Worm (Caenorhabditis elegans) whole organism, early embryonic: ENCODE results near the gene faah-4.

Source experiments
- B0310.2 ChIP-seq: sonication (generic microtip); optimal IDR thresholded peaks from 2 replicates; lab custom pipeline; 2016; ENCODE audit warnings: mild to moderate bottlenecking, missing genetic modification characterization, missing compliant biosample characterization
- ama-1 ChIP-seq: fragments of 150-350 bp; optimal IDR thresholded peaks from 2 replicates; lab custom pipeline; 2014
- ceh-13 ChIP-seq: fragments of 200-800 bp; sonication (Bioruptor generic); optimal IDR thresholded peaks from 2 replicates; lab custom pipeline; 2018; ENCODE audit warnings: mild to moderate bottlenecking, missing genetic modification characterization, missing compliant biosample characterization
- flt-1 ChIP-seq: fragments of 200-800 bp; sonication (Bioruptor generic); IDR thresholded peaks from 2 replicates; pipeline ENCODE4 v1.3.6; 2022; ENCODE audit warnings: missing genetic modification characterization, missing compliant biosample characterization
- hmg-4 ChIP-seq: fragments of 200-800 bp; sonication (Bioruptor generic); optimal IDR thresholded peaks from 2 replicates; lab custom pipeline; 2018; ENCODE audit warnings: mild to moderate bottlenecking, missing genetic modification characterization, missing compliant biosample characterization
- hnd-1 ChIP-seq: sonication (generic microtip); optimal IDR thresholded peaks from 2 replicates; lab custom pipeline; 2016; ENCODE audit warnings: missing genetic modification characterization, missing compliant biosample characterization
- scrt-1 ChIP-seq: fragments of 200-800 bp; sonication (Bioruptor generic); IDR thresholded peaks from 2 replicates; pipeline ENCODE4 v1.3.6; 2022; ENCODE audit warnings: missing genetic modification characterization, missing compliant biosample characterization
- sea-1 ChIP-seq: fragments of 200-800 bp; sonication (Bioruptor generic); conservative IDR thresholded peaks from 2 replicates; pipeline ENCODE4 v1.3.6; 2022; ENCODE audit warnings: missing genetic modification characterization, missing compliant biosample characterization
- tbx-11 ChIP-seq: fragments of 200-800 bp; sonication (Bioruptor generic); IDR thresholded peaks from 2 replicates; pipeline ENCODE4 v1.3.6; 2022; ENCODE audit warnings: missing genetic modification characterization, missing compliant biosample characterization
- tbx-37 ChIP-seq: fragments of 200-800 bp; sonication (Bioruptor generic); conservative IDR thresholded peaks from 2 replicates; pipeline ENCODE4 v1.3.6; 2022; ENCODE audit warnings: missing genetic modification reagents, missing genetic modification characterization, missing compliant biosample characterization
- tra-4 ChIP-seq: sonication (generic microtip); optimal IDR thresholded peaks from 2 replicates; lab custom pipeline; 2017; ENCODE audit warnings: missing genetic modification characterization, missing compliant biosample characterization

- TF ChIP-seq scrt-1 (GFP tag; lab: Robert Waterston, UW) = no peak
- no peak for TF ChIP-seq ceh-13 (GFP tag; lab: Kevin White, UChicago)
- TF ChIP-seq flt-1 (GFP tag; lab: Robert Waterston, UW) = no peak
- TF ChIP-seq ama-1 (lab: Kevin White, UChicago) = no peak
- TF ChIP-seq tbx-11 (GFP tag; lab: Robert Waterston, UW) = no peak
- no peak for TF ChIP-seq hmg-4
- no peak for TF ChIP-seq B0310.2
- no peak for TF ChIP-seq tra-4 (tag; lab: Kevin White, UChicago)
- TF ChIP-seq hnd-1 = no peak
- TF ChIP-seq tbx-37 (GFP tag; lab: Robert Waterston, UW) = no peak
- TF ChIP-seq sea-1 (GFP tag; lab: Robert Waterston, UW) = no peak
Measured at ce11 chrIII:11954150-11954549, 44.5 kb upstream of the faah-4 start.
